Worm (Caenorhabditis elegans) whole organism, mixed stage, embryonic: ENCODE results near the gene prde-1.

ENCODE experiments used
- M03D4.4 ChIP-seq: sonication (generic microtip); optimal IDR thresholded peaks from 2 replicates; lab custom pipeline; 2017; ENCODE audit warnings: mild to moderate bottlenecking, missing genetic modification characterization, missing compliant biosample characterization
- bed-3 ChIP-seq: fragments of 200-800 bp; sonication (Bioruptor generic); optimal IDR thresholded peaks from 3 replicates; lab custom pipeline; 2018; ENCODE audit warnings: mild to moderate bottlenecking, missing genetic modification characterization, moderate library complexity, missing compliant biosample characterization
- blmp-1 ChIP-seq: fragments of 150-350 bp; optimal IDR thresholded peaks from 2 replicates; lab custom pipeline; 2014; ENCODE audit warnings: missing biosample characterization, missing genetic modification characterization
- ceh-39 ChIP-seq: fragments of 150-350 bp; optimal IDR thresholded peaks from 2 replicates; lab custom pipeline; 2014; ENCODE audit warnings: missing biosample characterization, missing genetic modification characterization
- ceh-43 ChIP-seq: fragments of 200-800 bp; sonication (Bioruptor generic); optimal IDR thresholded peaks from 2 replicates; lab custom pipeline; 2018; ENCODE audit warnings: mild to moderate bottlenecking, missing genetic modification characterization, moderate library complexity, missing compliant biosample characterization
- ceh-83 ChIP-seq: fragments of 200-800 bp; sonication (Bioruptor generic); optimal IDR thresholded peaks from 2 replicates; lab custom pipeline; 2018; ENCODE audit warnings: mild to moderate bottlenecking, missing genetic modification characterization, missing compliant biosample characterization
- ces-1 ChIP-seq: fragments of 150-350 bp; optimal IDR thresholded peaks from 2 replicates; lab custom pipeline; 2014; ENCODE audit warnings: missing biosample characterization, missing genetic modification reagents, missing genetic modification characterization
- cnd-1 ChIP-seq: fragments of 200-800 bp; sonication (Bioruptor generic); optimal IDR thresholded peaks from 2 replicates; lab custom pipeline; 2018; ENCODE audit warnings: mild to moderate bottlenecking, missing genetic modification characterization, missing compliant biosample characterization
- drap-1 ChIP-seq: fragments of 200-800 bp; sonication (Bioruptor generic); optimal IDR thresholded peaks from 3 replicates; lab custom pipeline; 2018; ENCODE audit warnings: mild to moderate bottlenecking, missing genetic modification characterization, missing compliant biosample characterization
- elt-1 ChIP-seq: sonication (generic microtip); optimal IDR thresholded peaks from 2 replicates; lab custom pipeline; 2017; ENCODE audit warnings: missing genetic modification characterization, mild to moderate bottlenecking, missing compliant biosample characterization, antibody characterized with exemption, moderate library complexity, borderline replicate concordance; ENCODE audit not compliant: insufficient read depth
- elt-3 ChIP-seq: fragments of 150-350 bp; optimal IDR thresholded peaks from 2 replicates; lab custom pipeline; 2014; ENCODE audit warnings: missing biosample characterization, missing genetic modification characterization
- flh-1 ChIP-seq: fragments of 200-800 bp; sonication (Bioruptor generic); optimal IDR thresholded peaks from 2 replicates; lab custom pipeline; 2018; ENCODE audit warnings: mild to moderate bottlenecking, missing genetic modification characterization, moderate library complexity, missing compliant biosample characterization
- ham-2 ChIP-seq: fragments of 200-800 bp; sonication (Bioruptor generic); optimal IDR thresholded peaks from 2 replicates; lab custom pipeline; 2018; ENCODE audit warnings: mild to moderate bottlenecking, missing genetic modification characterization, missing compliant biosample characterization
- hlh-1 ChIP-seq: fragments of 150-350 bp; optimal IDR thresholded peaks from 2 replicates; lab custom pipeline; 2014; ENCODE audit warnings: missing biosample characterization, missing genetic modification reagents, missing genetic modification characterization
- lin-13 ChIP-seq: fragments of 150-350 bp; optimal IDR thresholded peaks from 2 replicates; lab custom pipeline; 2014; ENCODE audit warnings: missing biosample characterization, missing genetic modification characterization
- lin-32 ChIP-seq: fragments of 200-800 bp; sonication (Bioruptor generic); optimal IDR thresholded peaks from 2 replicates; lab custom pipeline; 2018; ENCODE audit warnings: mild to moderate bottlenecking, missing genetic modification characterization, missing compliant biosample characterization
- lsy-2 ChIP-seq: fragments of 150-350 bp; optimal IDR thresholded peaks from 2 replicates; lab custom pipeline; 2014; ENCODE audit warnings: missing biosample characterization, missing genetic modification characterization
- mab-5 ChIP-seq: fragments of 150-350 bp; optimal IDR thresholded peaks from 2 replicates; lab custom pipeline; 2014; ENCODE audit warnings: missing biosample characterization, missing genetic modification characterization
- mep-1 ChIP-seq: fragments of 150-350 bp; optimal IDR thresholded peaks from 2 replicates; lab custom pipeline; 2017; ENCODE audit warnings: missing biosample characterization, missing genetic modification reagents, missing genetic modification characterization, inconsistent platforms
- mls-2 ChIP-seq: sonication (generic microtip); optimal IDR thresholded peaks from 2 replicates; lab custom pipeline; 2016; ENCODE audit warnings: mild to moderate bottlenecking, missing genetic modification characterization, moderate library complexity, missing compliant biosample characterization
- nhr-12 ChIP-seq: fragments of 150-350 bp; optimal IDR thresholded peaks from 2 replicates; lab custom pipeline; 2014; ENCODE audit warnings: missing biosample characterization, missing genetic modification characterization
- nhr-2 ChIP-seq: fragments of 150-350 bp; optimal IDR thresholded peaks from 2 replicates; lab custom pipeline; 2014; ENCODE audit warnings: missing biosample characterization, missing genetic modification characterization
- nhr-237 ChIP-seq: fragments of 150-350 bp; optimal IDR thresholded peaks from 2 replicates; lab custom pipeline; 2014; ENCODE audit warnings: missing biosample characterization, missing genetic modification characterization
- nhr-28 ChIP-seq: fragments of 150-350 bp; optimal IDR thresholded peaks from 2 replicates; lab custom pipeline; 2014; ENCODE audit warnings: missing biosample characterization, missing genetic modification characterization
- nhr-76 ChIP-seq: sonication (generic microtip); optimal IDR thresholded peaks from 2 replicates; lab custom pipeline; 2017; ENCODE audit warnings: missing biosample characterization, missing genetic modification characterization
- pha-4 ChIP-seq: fragments of 150-350 bp; optimal IDR thresholded peaks from 2 replicates; lab custom pipeline; 2018; ENCODE audit warnings: missing biosample characterization, missing genetic modification reagents, missing genetic modification characterization
- sem-2 ChIP-seq: fragments of 200-800 bp; sonication (Bioruptor generic); optimal IDR thresholded peaks from 2 replicates; lab custom pipeline; 2018; ENCODE audit warnings: mild to moderate bottlenecking, missing genetic modification characterization, missing compliant biosample characterization
- snpc-4 ChIP-seq: fragments of 150-350 bp; optimal IDR thresholded peaks from 2 replicates; lab custom pipeline; 2014; ENCODE audit warnings: missing biosample characterization, missing genetic modification characterization
- sptf-1 ChIP-seq: sonication (generic microtip); optimal IDR thresholded peaks from 2 replicates; lab custom pipeline; 2017; ENCODE audit warnings: mild to moderate bottlenecking, missing genetic modification characterization, moderate library complexity, missing compliant biosample characterization
- tbx-8 ChIP-seq: fragments of 200-800 bp; sonication (Bioruptor generic); optimal IDR thresholded peaks from 2 replicates; lab custom pipeline; 2018; ENCODE audit warnings: mild to moderate bottlenecking, missing genetic modification characterization, moderate library complexity, missing compliant biosample characterization
- unc-120 ChIP-seq: sonication (generic microtip); optimal IDR thresholded peaks from 2 replicates; lab custom pipeline; 2017; ENCODE audit warnings: missing genetic modification characterization, missing compliant biosample characterization; ENCODE audit not compliant: poor library complexity, severe bottlenecking
- unc-62 ChIP-seq: fragments of 150-350 bp; optimal IDR thresholded peaks from 2 replicates; lab custom pipeline; 2014; ENCODE audit warnings: missing biosample characterization, missing genetic modification reagents, missing genetic modification characterization
- zip-8 ChIP-seq: fragments of 150-350 bp; optimal IDR thresholded peaks from 2 replicates; lab custom pipeline; 2014; ENCODE audit warnings: missing biosample characterization, missing genetic modification characterization
- ztf-11 ChIP-seq: fragments of 150-350 bp; optimal IDR thresholded peaks from 2 replicates; lab custom pipeline; 2014; ENCODE audit warnings: missing biosample characterization, missing genetic modification characterization

The prde-1 gene

ce11 chrV:15498434-15498833 lies 39.6 kb upstream of the prde-1 start, which contains the start of gene C06B8.7:
C06B8.7 (plus strand) TSS chrV:15498734.
- TF ChIP-seq ztf-11 (tag; lab: Kevin White, UChicago) (no peak), ceh-43 (GFP tag; lab: Kevin White, UChicago) (no peak), flh-1 (GFP tag; lab: Kevin White, UChicago) (no peak), lin-32 (no peak), tbx-8 (GFP tag; lab: Kevin White, UChicago) (no peak), unc-62 (GFP tag; lab: Kevin White, UChicago) (no peak), nhr-2 (no peak), nhr-12 (tag; lab: Kevin White, UChicago) (no peak), snpc-4 (tag; lab: Kevin White, UChicago) (no peak), elt-3 (tag; lab: Kevin White, UChicago) (no peak), ceh-83 (no peak), pha-4 (no peak), sptf-1 (tag; lab: Kevin White, UChicago) (no peak)
- TF ChIP-seq, all 35 proteins: peak for 0

DNA sequence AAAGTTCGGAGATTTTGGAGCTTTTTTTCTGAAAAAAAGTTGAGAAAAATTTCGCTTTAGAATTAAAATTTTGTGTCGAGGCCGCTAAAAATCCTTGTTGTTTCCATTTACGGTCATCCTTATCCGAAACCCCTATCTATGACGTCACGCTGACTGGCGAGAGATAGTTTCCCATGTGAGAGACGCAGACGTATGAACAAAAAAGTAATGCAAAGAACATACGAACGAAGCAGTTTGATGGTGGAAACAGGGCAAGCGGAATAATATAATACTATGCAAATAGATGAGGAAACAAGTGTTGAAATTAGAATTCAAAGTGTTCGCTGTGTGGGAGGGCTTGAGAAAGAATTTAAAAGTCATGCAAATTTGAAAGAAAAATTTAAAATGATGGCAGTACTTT lies 38.9 kb upstream of the prde-1 start:
- TF ChIP-seq nhr-76 (tag; lab: Kevin White, UChicago) (no peak), ceh-39 (tag; lab: Kevin White, UChicago) (no peak), sem-2 (GFP tag; lab: Kevin White, UChicago) (no peak), nhr-12 (tag; lab: Kevin White, UChicago) (no peak), flh-1 (GFP tag; lab: Kevin White, UChicago) (no peak), ceh-43 (GFP tag; lab: Kevin White, UChicago) (no peak), ztf-11 (tag; lab: Kevin White, UChicago) (no peak), ceh-83 (no peak), M03D4.4 (tag; lab: Kevin White, UChicago) (no peak), mls-2 (no peak), nhr-2 (no peak), blmp-1 (tag; lab: Kevin White, UChicago) (no peak), zip-8 (tag; lab: Kevin White, UChicago) (no peak), unc-62 (GFP tag; lab: Kevin White, UChicago) (no peak), lsy-2 (tag; lab: Kevin White, UChicago) (no peak), hlh-1 (tag; lab: Kevin White, UChicago) (no peak), sptf-1 (tag; lab: Kevin White, UChicago) (no peak), nhr-237 (tag; lab: Kevin White, UChicago) (no peak), elt-3 (tag; lab: Kevin White, UChicago) (no peak), ces-1 (GFP tag; lab: Kevin White, UChicago) (no peak)

- TF ChIP-seq blmp-1 (tag; lab: Kevin White, UChicago) (no peak), mab-5 (no peak), flh-1 (GFP tag; lab: Kevin White, UChicago) (no peak), mep-1 (tag; lab: Kevin White, UChicago) (no peak), elt-3 (tag; lab: Kevin White, UChicago) (no peak), nhr-28 (tag; lab: Kevin White, UChicago) (no peak), pha-4 (no peak), sptf-1 (tag; lab: Kevin White, UChicago) (no peak)
- TF ChIP-seq, all 35 proteins: peak for 0
These were observed 34.4 kb upstream of the prde-1 start for ce11 chrV:15503603-15504002.

DNA sequence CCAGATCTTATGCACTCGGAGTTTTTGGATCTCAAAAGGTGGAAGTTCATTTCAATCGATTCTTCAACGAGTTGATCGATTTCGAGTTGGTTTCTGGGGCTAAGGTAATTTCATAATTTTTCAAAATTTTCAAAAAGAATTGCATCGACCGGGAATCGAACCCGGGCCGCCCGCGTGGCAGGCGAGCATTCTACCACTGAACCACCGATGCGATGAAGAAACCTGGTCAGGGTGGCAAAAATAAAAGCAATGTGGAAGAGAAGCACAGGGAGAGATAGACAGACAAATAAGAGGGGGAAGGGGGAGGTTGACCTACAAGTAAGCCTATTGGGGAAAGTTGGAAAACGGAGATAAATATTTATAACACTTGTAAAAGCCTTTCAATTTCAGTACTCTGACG lies 33.0 kb upstream of the prde-1 start:
- no peak for TF ChIP-seq unc-62 (GFP tag; lab: Kevin White, UChicago)
- peak; percentile 72 for TF ChIP-seq cnd-1 (tag; lab: Kevin White, UChicago)
- TF ChIP-seq nhr-28 (tag; lab: Kevin White, UChicago), result no peak
- no peak for TF ChIP-seq mab-5
- TF ChIP-seq nhr-12 (tag; lab: Kevin White, UChicago), result no peak
- peak; percentile 11 for TF ChIP-seq ceh-43 (GFP tag; lab: Kevin White, UChicago)
- TF ChIP-seq unc-120 (tag; lab: Kevin White, UChicago), result no peak
- no peak for TF ChIP-seq mep-1 (tag; lab: Kevin White, UChicago)
- TF ChIP-seq lin-32, result no peak
- TF ChIP-seq mls-2, result peak; percentile 39
- TF ChIP-seq hlh-1 (tag; lab: Kevin White, UChicago), result no peak
- no peak for TF ChIP-seq blmp-1 (tag; lab: Kevin White, UChicago)
- TF ChIP-seq ceh-39 (tag; lab: Kevin White, UChicago), result no peak
- no peak for TF ChIP-seq elt-1 (tag; lab: Kevin White, UChicago)
- TF ChIP-seq snpc-4 (tag; lab: Kevin White, UChicago), result no peak
- TF ChIP-seq nhr-76 (tag; lab: Kevin White, UChicago), result no peak
- no peak for TF ChIP-seq nhr-237 (tag; lab: Kevin White, UChicago)
- TF ChIP-seq lsy-2 (tag; lab: Kevin White, UChicago), result no peak
- peak; percentile 42 for TF ChIP-seq bed-3 (GFP tag; lab: Kevin White, UChicago)
- no peak for TF ChIP-seq lin-13 (tag; lab: Kevin White, UChicago)
- TF ChIP-seq sptf-1 (tag; lab: Kevin White, UChicago), result peak; percentile 68
- no peak for TF ChIP-seq ztf-11 (tag; lab: Kevin White, UChicago)
- TF ChIP-seq pha-4, result peak; percentile 5
- peak; percentile 3 for TF ChIP-seq sem-2 (GFP tag; lab: Kevin White, UChicago)
- peak; percentile 54 for TF ChIP-seq M03D4.4 (tag; lab: Kevin White, UChicago)
- TF ChIP-seq nhr-2, result no peak
- no peak for TF ChIP-seq ceh-83
- TF ChIP-seq ces-1 (GFP tag; lab: Kevin White, UChicago), result no peak
- peak; percentile 87 for TF ChIP-seq drap-1
- TF ChIP-seq tbx-8 (GFP tag; lab: Kevin White, UChicago), result no peak
- TF ChIP-seq flh-1 (GFP tag; lab: Kevin White, UChicago), result peak; percentile 3
- peak; percentile 43 for TF ChIP-seq ham-2 (GFP tag; lab: Kevin White, UChicago)
